Fruit fly (Drosophila melanogaster) whole organism, wandering third instar larva: ENCODE measurements around the gene CG31915.

ENCODE experiments used
- Abd-B ChIP-seq: fragments of >200 bp; optimal IDR thresholded peaks from 2 replicates; lab custom pipeline; 2017; ENCODE audit warnings: missing biosample characterization, missing genetic modification characterization
- CG32264 ChIP-seq: fragments of 200-800 bp; sonication (Bioruptor generic); optimal IDR thresholded peaks from 2 replicates; lab custom pipeline; 2016; ENCODE audit warnings: missing biosample characterization, missing genetic modification characterization
- CG9705 ChIP-seq: fragments of 200-800 bp; sonication (Bioruptor generic); optimal IDR thresholded peaks from 2 replicates; lab custom pipeline; 2018; ENCODE audit warnings: missing biosample characterization, mild to moderate bottlenecking, missing genetic modification characterization
- Hr78 ChIP-seq: fragments of >200 bp; optimal IDR thresholded peaks from 2 replicates; lab custom pipeline; 2017; ENCODE audit warnings: missing biosample characterization, missing genetic modification characterization
- Mio ChIP-seq: sonication (Bioruptor generic); optimal IDR thresholded peaks from 2 replicates; lab custom pipeline; 2016; ENCODE audit warnings: missing biosample characterization, missing genetic modification characterization
- Myc ChIP-seq: fragments of >200 bp; optimal IDR thresholded peaks from 2 replicates; lab custom pipeline; 2017
- OdsH ChIP-seq: fragments of 200-800 bp; sonication (Bioruptor generic); optimal IDR thresholded peaks from 2 replicates; lab custom pipeline; 2016; ENCODE audit warnings: missing biosample characterization, mild to moderate bottlenecking, missing genetic modification characterization
- Rel ChIP-seq, 2 experiments: fragments of 200-800 bp; sonication (Bioruptor generic) in 1 of 2; optimal IDR thresholded peaks; 2 replicates in 1 of 2; 3 replicates in 1 of 2; lab custom pipeline; 2016 to 2019; ENCODE audit warnings: mild to moderate bottlenecking in 2 of 2, missing biosample characterization in 2 of 2, missing genetic modification characterization in 2 of 2, moderate library complexity in 1 of 2
- br ChIP-seq: fragments of 200-800 bp; sonication (Bioruptor generic); optimal IDR thresholded peaks from 2 replicates; lab custom pipeline; 2016; ENCODE audit warnings: missing biosample characterization, missing genetic modification characterization
- foxo ChIP-seq, 2 experiments: fragments of 200-800 bp; sonication (Bioruptor generic); optimal IDR thresholded peaks; 2 replicates in 1 of 2; 3 replicates in 1 of 2; lab custom pipeline; 2016 to 2017; ENCODE audit warnings: missing biosample characterization in 2 of 2, missing genetic modification characterization in 2 of 2
- pan ChIP-seq: fragments of >200 bp; optimal IDR thresholded peaks from 2 replicates; lab custom pipeline; 2017
- psq ChIP-seq: fragments of 200-800 bp; sonication (Bioruptor generic); optimal IDR thresholded peaks from 3 replicates; lab custom pipeline; 2017; ENCODE audit warnings: missing biosample characterization, mild to moderate bottlenecking, missing genetic modification characterization, moderate library complexity
- usp ChIP-seq: fragments of >200 bp; optimal IDR thresholded peaks from 2 replicates; lab custom pipeline; 2017; ENCODE audit warnings: missing biosample characterization, missing genetic modification characterization

DNA sequence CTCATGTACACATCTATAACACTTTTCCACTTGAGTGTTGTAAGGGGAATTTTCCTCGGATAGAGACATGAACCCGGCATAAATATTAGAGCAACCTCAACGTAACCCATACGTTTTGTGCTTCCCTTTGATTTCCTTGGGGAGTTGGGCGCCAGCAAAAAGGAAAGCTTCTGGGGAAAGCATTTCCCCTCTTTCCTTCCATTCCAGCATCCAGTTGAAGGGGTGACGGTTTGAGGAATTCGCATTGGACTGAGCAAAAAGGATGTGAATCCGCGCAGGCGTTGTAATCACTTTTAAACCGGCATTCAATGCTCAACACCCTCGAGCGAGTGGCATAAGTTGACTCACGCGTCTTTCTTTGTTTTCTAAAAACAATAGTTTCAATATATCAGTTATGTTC is 13.0 kb upstream of the CG31915 start:
- TF ChIP-seq br (GFP tag; lab: Kevin White, UChicago) (no peak), Abd-B (GFP tag; lab: Kevin White, UChicago) (no peak), Hr78 (GFP tag; lab: Kevin White, UChicago) (no peak), usp (GFP tag; lab: Kevin White, UChicago) (no peak), Rel (GFP tag; optimal IDR thresholded peaks at IDR 0.05; lab: Kevin White, UChicago) (no peak), Rel (tag; optimal IDR thresholded peaks at IDR 0.05; lab: Kevin White, UChicago) (no peak), pan (lab: Kevin White, UChicago) (no peak), CG32264 (GFP tag; lab: Kevin White, UChicago) (no peak), Mio (GFP tag; lab: Kevin White, UChicago) (no peak), foxo (GFP tag; optimal IDR thresholded peaks at IDR 0.05; lab: Kevin White, UChicago) (no peak), psq (GFP tag; lab: Kevin White, UChicago) (no peak), CG9705 (GFP tag; lab: Kevin White, UChicago) (no peak), OdsH (GFP tag; lab: Kevin White, UChicago) (no peak), Myc (no peak)
